Worm (Caenorhabditis elegans) whole organism, mixed stage, embryonic: Measurements from ENCODE around the gene saeg-1.
A peak's percentile ranks its signal among the peaks of the same experiment; 100 is the strongest.

Source experiments
- blmp-1 ChIP-seq: fragments of 150-350 bp; optimal IDR thresholded peaks from 2 replicates; lab custom pipeline; 2014; ENCODE audit warnings: missing biosample characterization, missing genetic modification characterization
- elt-1 ChIP-seq: sonication (generic microtip); optimal IDR thresholded peaks from 2 replicates; lab custom pipeline; 2017; ENCODE audit warnings: missing genetic modification characterization, mild to moderate bottlenecking, missing compliant biosample characterization, antibody characterized with exemption, moderate library complexity, borderline replicate concordance; ENCODE audit not compliant: insufficient read depth
- elt-3 ChIP-seq: fragments of 150-350 bp; optimal IDR thresholded peaks from 2 replicates; lab custom pipeline; 2014; ENCODE audit warnings: missing biosample characterization, missing genetic modification characterization
- lin-13 ChIP-seq: fragments of 150-350 bp; optimal IDR thresholded peaks from 2 replicates; lab custom pipeline; 2014; ENCODE audit warnings: missing biosample characterization, missing genetic modification characterization
- lsy-2 ChIP-seq: fragments of 150-350 bp; optimal IDR thresholded peaks from 2 replicates; lab custom pipeline; 2014; ENCODE audit warnings: missing biosample characterization, missing genetic modification characterization
- mep-1 ChIP-seq: fragments of 150-350 bp; optimal IDR thresholded peaks from 2 replicates; lab custom pipeline; 2017; ENCODE audit warnings: missing biosample characterization, missing genetic modification reagents, missing genetic modification characterization, inconsistent platforms
- nhr-12 ChIP-seq: fragments of 150-350 bp; optimal IDR thresholded peaks from 2 replicates; lab custom pipeline; 2014; ENCODE audit warnings: missing biosample characterization, missing genetic modification characterization
- nhr-2 ChIP-seq: fragments of 150-350 bp; optimal IDR thresholded peaks from 2 replicates; lab custom pipeline; 2014; ENCODE audit warnings: missing biosample characterization, missing genetic modification characterization
- nhr-76 ChIP-seq: sonication (generic microtip); optimal IDR thresholded peaks from 2 replicates; lab custom pipeline; 2017; ENCODE audit warnings: missing biosample characterization, missing genetic modification characterization
- pha-4 ChIP-seq: fragments of 150-350 bp; optimal IDR thresholded peaks from 2 replicates; lab custom pipeline; 2018; ENCODE audit warnings: missing biosample characterization, missing genetic modification reagents, missing genetic modification characterization
- sem-2 ChIP-seq: fragments of 200-800 bp; sonication (Bioruptor generic); optimal IDR thresholded peaks from 2 replicates; lab custom pipeline; 2018; ENCODE audit warnings: mild to moderate bottlenecking, missing genetic modification characterization, missing compliant biosample characterization
- snpc-4 ChIP-seq: fragments of 150-350 bp; optimal IDR thresholded peaks from 2 replicates; lab custom pipeline; 2014; ENCODE audit warnings: missing biosample characterization, missing genetic modification characterization
- unc-39 ChIP-seq: fragments of 150-350 bp; optimal IDR thresholded peaks from 2 replicates; lab custom pipeline; 2014; ENCODE audit warnings: missing biosample characterization, missing genetic modification characterization
- unc-62 ChIP-seq: fragments of 150-350 bp; optimal IDR thresholded peaks from 2 replicates; lab custom pipeline; 2014; ENCODE audit warnings: missing biosample characterization, missing genetic modification reagents, missing genetic modification characterization

DNA sequence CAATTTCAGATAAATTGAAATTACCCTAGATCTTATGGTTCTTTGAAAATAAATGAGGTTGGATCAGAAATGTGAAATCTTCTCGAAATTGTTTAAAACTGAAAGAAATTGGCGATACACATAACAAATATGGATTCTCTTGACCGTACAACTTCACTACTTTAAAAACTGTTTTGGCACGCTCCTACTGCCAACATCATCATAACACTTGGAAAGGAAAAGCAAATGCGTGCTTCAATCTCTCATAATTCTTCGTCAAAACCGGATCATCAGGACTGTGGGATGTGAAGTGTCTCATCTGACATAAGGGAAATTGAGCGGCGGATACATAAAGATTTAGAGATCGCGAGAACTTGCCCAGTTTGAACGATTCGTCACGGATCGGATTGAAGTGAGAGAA, 32.6 kb upstream of the saeg-1 start, which contains the start of gene F32D8.7:
- TF ChIP-seq lsy-2 (no peak), lin-13 (tag; lab: Kevin White, UChicago) (no peak), elt-1 (tag; lab: Kevin White, UChicago) (no peak), unc-62 (GFP tag; lab: Kevin White, UChicago) (peak; percentile 15), snpc-4 (tag; lab: Kevin White, UChicago) (no peak), mep-1 (tag; lab: Kevin White, UChicago) (no peak), elt-3 (tag; lab: Kevin White, UChicago) (no peak), nhr-76 (tag; lab: Kevin White, UChicago) (no peak), unc-39 (no peak), pha-4 (tag; lab: Kevin White, UChicago) (no peak), blmp-1 (tag; lab: Kevin White, UChicago) (no peak), nhr-12 (tag; lab: Kevin White, UChicago) (no peak), sem-2 (GFP tag; lab: Kevin White, UChicago) (no peak), nhr-2 (tag; lab: Kevin White, UChicago) (no peak)
